Fruit fly (Drosophila melanogaster): ENCODE measurements around the gene CG8927.

Gene CG8927

DNA sequence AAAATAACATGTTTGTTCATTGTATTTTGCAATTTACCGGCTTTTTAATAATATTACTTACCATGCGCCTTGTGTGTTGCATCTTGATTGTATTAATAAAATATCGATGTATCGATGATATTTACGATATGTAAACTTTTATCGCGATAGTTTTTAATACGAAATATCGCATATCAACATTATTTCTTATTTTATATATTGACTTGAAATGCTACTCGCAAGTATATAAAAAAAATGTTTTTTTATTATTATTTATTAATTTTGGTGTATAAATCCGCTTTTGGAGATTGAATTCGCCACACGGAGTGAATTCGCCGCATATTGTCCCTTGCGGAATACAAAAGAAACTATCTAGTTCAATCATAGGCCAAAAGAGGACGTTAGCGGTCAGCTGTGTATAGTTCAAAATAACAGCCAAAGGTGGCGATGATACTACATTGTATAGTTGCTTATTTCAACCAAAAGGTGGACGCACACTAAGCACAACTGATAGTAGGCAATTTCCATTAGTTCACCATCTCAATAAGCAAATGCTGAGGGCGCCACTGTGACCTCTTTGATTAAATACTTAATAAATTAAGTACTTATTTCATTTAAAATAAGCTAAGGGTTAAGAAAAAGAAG lies 24.4 kb downstream of the CG8927 start, which contains the start of gene mtSSB (continued):
- peak; percentile 81 for TF ChIP-seq mam (GFP tag; optimal IDR thresholded peaks at IDR 0.05)
- peak; percentile 76 for TF ChIP-seq unpg (GFP tag; optimal IDR thresholded peaks at IDR 0.05)
- TF ChIP-seq CG8765 (GFP tag; IDR thresholded peaks at IDR 0.05), result peak; percentile 74; the same call in 1 of the 2 replicates
- TF ChIP-seq nmo (GFP tag; optimal IDR thresholded peaks at IDR 0.05), result peak; percentile 76
- peak; percentile 74 for TF ChIP-seq CG13624 (GFP tag; optimal IDR thresholded peaks at IDR 0.05)
- TF ChIP-seq cwo (GFP tag; optimal IDR thresholded peaks at IDR 0.05), result peak; percentile 56
- peak; percentile 63 for TF ChIP-seq exex (tag; optimal IDR thresholded peaks at IDR 0.05)
- no peak for TF ChIP-seq Sin3A (optimal IDR thresholded peaks at IDR 0.05)
- peak; percentile 86 for TF ChIP-seq CG14014 (GFP tag; IDR thresholded peaks at IDR 0.05)
- no peak for TF ChIP-seq zf30C (GFP tag; optimal IDR thresholded peaks at IDR 0.05)
- peak; percentile 92 for TF ChIP-seq onecut (GFP tag; IDR thresholded peaks at IDR 0.05)
- TF ChIP-seq CG10565 (GFP tag; optimal IDR thresholded peaks at IDR 0.05), result no peak
- TF ChIP-seq z (GFP tag; IDR thresholded peaks at IDR 0.05), result peak; percentile 62; the same call in 1 of the 3 replicates
- peak; percentile 72 for TF ChIP-seq CG10462 (GFP tag; optimal IDR thresholded peaks at IDR 0.05)
- TF ChIP-seq CG18011 (GFP tag; optimal IDR thresholded peaks at IDR 0.05), result no peak
- TF ChIP-seq Six4 (GFP tag; optimal IDR thresholded peaks at IDR 0.05), result peak; percentile 88
- peak; percentile 84; the same call in 2 of the 3 replicates for TF ChIP-seq CG17361 (GFP tag; IDR thresholded peaks at IDR 0.05)
- peak; percentile 48 for TF ChIP-seq eyg (GFP tag; optimal IDR thresholded peaks at IDR 0.05)
- peak; percentile 13 for TF ChIP-seq TFAM (GFP tag; optimal IDR thresholded peaks at IDR 0.05)
- peak; percentile 95 for TF ChIP-seq Awh (GFP tag; IDR thresholded peaks at IDR 0.05)
- no peak for TF ChIP-seq hth (optimal IDR thresholded peaks at IDR 0.05)
- TF ChIP-seq cas (GFP tag; IDR thresholded peaks at IDR 0.05), result no peak
- peak; percentile 90 for TF ChIP-seq Hmr (GFP tag; optimal IDR thresholded peaks at IDR 0.05)
- TF ChIP-seq CG15514 (GFP tag; optimal IDR thresholded peaks at IDR 0.05), result peak; percentile 86
- TF ChIP-seq Eip74EF (GFP tag; optimal IDR thresholded peaks at IDR 0.05), result no peak
- TF ChIP-seq Jarid2 (GFP tag; optimal IDR thresholded peaks at IDR 0.05), result peak; percentile 62
- TF ChIP-seq CG34376 (GFP tag; optimal IDR thresholded peaks at IDR 0.05), result peak; percentile 82
- peak; percentile 79 for TF ChIP-seq slp2 (GFP tag; optimal IDR thresholded peaks at IDR 0.05)
- peak; percentile 18 for TF ChIP-seq Sox100B (GFP tag; optimal IDR thresholded peaks at IDR 0.05)
- TF ChIP-seq Ada2b (GFP tag; IDR thresholded peaks at IDR 0.05), result peak; percentile 85
- peak; percentile 89 for TF ChIP-seq CG18764 (GFP tag; optimal IDR thresholded peaks at IDR 0.05)
- peak; percentile 58 for TF ChIP-seq nerfin-1 (tag; optimal IDR thresholded peaks at IDR 0.05)
- peak; percentile 24 to 82 for TF ChIP-seq crp (GFP tag; optimal IDR thresholded peaks at IDR 0.05)
- TF ChIP-seq Atf6 (GFP tag; IDR thresholded peaks at IDR 0.05), result peak; percentile 83
- peak; percentile 90 for TF ChIP-seq Antp (GFP tag; optimal IDR thresholded peaks at IDR 0.05)
- TF ChIP-seq CG6272 (GFP tag; IDR thresholded peaks at IDR 0.05), result peak; percentile 50
- TF ChIP-seq tup (GFP tag; optimal IDR thresholded peaks at IDR 0.05), result peak; percentile 66
- peak; percentile 62 for TF ChIP-seq Doc2 (GFP tag; IDR thresholded peaks at IDR 0.05)
- TF ChIP-seq Pdp1 (GFP tag; optimal IDR thresholded peaks at IDR 0.05), result peak; percentile 86 to 88
- peak; percentile 60; the same call in 1 of the 2 replicates for TF ChIP-seq Xrp1 (GFP tag; IDR thresholded peaks at IDR 0.05)
- TF ChIP-seq PHDP (tag; optimal IDR thresholded peaks at IDR 0.05), result peak; percentile 85
- peak; percentile 72 for TF ChIP-seq CG7372 (GFP tag; IDR thresholded peaks at IDR 0.05)
- TF ChIP-seq Dip2 (GFP tag; IDR thresholded peaks at IDR 0.05), result no peak
- TF ChIP-seq C15 (GFP tag; IDR thresholded peaks at IDR 0.05), result no peak
- peak; percentile 17 for TF ChIP-seq gfzf (GFP tag; optimal IDR thresholded peaks at IDR 0.05)
- peak; percentile 68 for TF ChIP-seq rib (GFP tag; IDR thresholded peaks at IDR 0.05)
- no peak for TF ChIP-seq hkb (optimal IDR thresholded peaks at IDR 0.05)
- TF ChIP-seq hkb (GFP tag; IDR thresholded peaks at IDR 0.05), result peak; percentile 83
- TF ChIP-seq CG17802 (tag; optimal IDR thresholded peaks at IDR 0.05), result peak; percentile 42
- TF ChIP-seq Atf-2 (GFP tag; optimal IDR thresholded peaks at IDR 0.05), result peak; percentile 89
